Worm (Caenorhabditis elegans): ENCODE measurements around the gene rpl-35.
A peak's percentile ranks its signal among the peaks of the same experiment; 100 is the strongest.

rpl-35 gene

DNA sequence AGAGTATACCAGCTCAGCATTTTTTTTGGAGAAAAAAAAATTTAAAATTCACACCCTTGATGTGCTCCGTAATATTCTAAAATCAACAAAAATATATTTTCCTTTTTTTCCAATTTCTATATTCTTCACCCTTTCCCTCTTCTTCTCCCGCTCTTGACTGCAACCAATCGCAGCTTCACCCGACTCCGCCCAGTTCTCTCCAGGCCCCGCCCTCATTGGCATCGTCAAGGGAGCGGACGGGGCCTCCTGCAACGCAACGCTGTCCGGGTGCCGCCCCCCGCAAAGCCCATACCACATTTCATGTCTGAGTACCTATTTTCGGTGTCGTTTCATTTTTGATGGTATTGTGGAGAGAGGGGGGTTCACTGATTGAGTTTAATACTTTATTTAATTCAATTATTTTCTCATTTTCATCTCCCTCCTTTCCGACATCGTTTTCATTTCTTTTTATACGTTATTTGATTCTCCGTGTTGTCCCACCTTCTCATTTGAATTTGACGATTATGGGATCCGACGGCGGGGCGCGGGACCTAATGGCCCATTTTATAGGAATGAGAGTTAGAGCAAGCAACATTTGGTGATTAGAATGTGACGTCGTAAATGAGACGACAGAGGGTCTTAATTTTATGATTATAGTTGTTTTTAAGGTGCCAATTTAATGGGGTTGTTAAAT is 42.6 kb upstream of the rpl-35 start:
- TF ChIP-seq elt-2 (tag; optimal IDR thresholded peaks at IDR 0.05) = no peak
- TF ChIP-seq pha-4 (tag; optimal IDR thresholded peaks at IDR 0.05) = no peak
- TF ChIP-seq fkh-6 (tag; optimal IDR thresholded peaks at IDR 0.05) = no peak
- TF ChIP-seq C38D4.7 (GFP tag; optimal IDR thresholded peaks at IDR 0.05) = no peak
- TF ChIP-seq K02D7.2 (tag; optimal IDR thresholded peaks at IDR 0.05) = no peak
- TF ChIP-seq F13H6.1 (tag; optimal IDR thresholded peaks at IDR 0.05) = no peak
- peak; percentile 23 for TF ChIP-seq unc-42 (tag; optimal IDR thresholded peaks at IDR 0.05)
- no peak for TF ChIP-seq odd-2 (tag; optimal IDR thresholded peaks at IDR 0.05)
- TF ChIP-seq unc-3 (GFP tag; conservative IDR thresholded peaks at IDR 0.05) = no peak
- TF ChIP-seq unc-3 (tag; optimal IDR thresholded peaks at IDR 0.05) = no peak
- peak; percentile 98 for TF ChIP-seq nfya-1 (tag; optimal IDR thresholded peaks at IDR 0.05)
- TF ChIP-seq fkh-10 (GFP tag; optimal IDR thresholded peaks at IDR 0.05) = no peak
- peak; percentile 34 for TF ChIP-seq ceh-14 (tag; optimal IDR thresholded peaks at IDR 0.05)
- TF ChIP-seq ref-2 (tag; optimal IDR thresholded peaks at IDR 0.05) = peak; percentile 49
- TF ChIP-seq ceh-22 (tag; optimal IDR thresholded peaks at IDR 0.05) = no peak

DNA sequence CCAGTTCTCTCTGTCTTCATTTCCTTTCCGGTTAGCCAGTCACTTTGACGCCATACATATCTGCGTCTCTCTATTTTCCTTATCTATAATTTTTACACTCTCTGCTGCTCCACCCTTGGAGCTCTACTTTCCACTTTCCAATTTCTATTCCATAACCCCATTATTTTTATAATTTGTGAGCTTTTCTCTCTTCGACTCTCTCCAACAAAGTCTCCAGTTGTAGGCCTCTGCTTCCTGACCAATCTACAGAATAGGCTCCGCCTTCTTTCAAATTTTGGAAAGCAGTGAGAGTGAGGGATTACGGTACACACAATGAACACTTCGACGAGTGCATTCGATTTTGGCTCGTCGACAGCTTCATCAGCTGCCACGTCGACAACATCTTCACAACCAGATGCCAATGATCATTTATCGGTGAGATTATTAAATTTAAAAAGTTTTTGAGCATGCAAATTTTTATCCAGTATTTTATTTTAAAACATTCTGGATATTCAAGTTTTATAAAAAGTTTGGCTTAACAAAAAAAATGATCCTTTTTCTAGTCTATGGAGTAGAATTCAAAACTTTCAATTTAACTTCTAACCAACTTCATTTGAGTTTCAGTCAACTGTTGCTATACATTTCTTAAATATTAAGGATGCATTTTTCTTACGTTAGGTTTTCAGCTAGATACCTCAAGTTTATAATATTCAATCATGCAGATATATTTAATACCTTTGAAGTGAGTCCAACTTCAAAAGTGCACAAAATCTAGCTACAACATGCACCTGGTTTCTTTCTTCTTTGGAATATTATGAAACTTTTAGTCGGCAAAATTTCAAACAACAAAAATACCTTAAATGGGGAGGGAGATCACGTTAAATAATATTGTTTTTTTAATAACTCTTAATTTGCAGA is 40.5 kb upstream of the rpl-35 start, which contains the start of gene egl-5:
TSS of gene egl-5 (plus strand) at position 216 of the 897 bp plus-strand sequence.
- TF ChIP-seq nfya-1 (tag; optimal IDR thresholded peaks at IDR 0.05) = peak; percentile 47
- no peak for TF ChIP-seq odd-2 (tag; optimal IDR thresholded peaks at IDR 0.05)

DNA sequence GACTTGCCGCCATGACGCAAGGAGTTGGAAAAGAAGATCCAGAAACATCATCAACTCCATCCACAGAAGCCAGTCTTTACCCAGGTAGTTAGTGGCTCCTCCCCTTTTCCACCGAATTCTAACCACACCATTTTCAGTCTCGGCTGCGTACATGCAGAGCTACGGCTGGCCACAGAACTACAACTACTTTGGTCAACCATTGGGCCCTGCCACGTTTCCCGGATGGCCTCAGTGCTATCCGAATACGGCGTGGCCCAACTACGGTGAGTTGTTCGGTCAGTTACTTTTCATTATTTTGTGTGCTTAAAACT is 39.9 kb upstream of the rpl-35 start:
- TF ChIP-seq fkh-6 (tag; optimal IDR thresholded peaks at IDR 0.05) (no peak), ceh-19 (GFP tag; optimal IDR thresholded peaks at IDR 0.05) (no peak), ceh-2 (tag; optimal IDR thresholded peaks at IDR 0.05) (no peak), ets-4 (tag; optimal IDR thresholded peaks at IDR 0.05) (no peak), hlh-15 (tag; optimal IDR thresholded peaks at IDR 0.05) (no peak), ceh-14 (tag; optimal IDR thresholded peaks at IDR 0.05) (no peak), pros-1 (tag; optimal IDR thresholded peaks at IDR 0.05) (no peak), hlh-30 (tag; optimal IDR thresholded peaks at IDR 0.05; ENCODE audit: insufficient read depth) (no peak), ceh-18 (tag; optimal IDR thresholded peaks at IDR 0.05) (no peak), dve-1 (tag; optimal IDR thresholded peaks at IDR 0.05) (no peak), ahr-1 (tag; optimal IDR thresholded peaks at IDR 0.05) (no peak), ceh-6 (GFP tag; optimal IDR thresholded peaks at IDR 0.05) (no peak), zip-5 (tag; optimal IDR thresholded peaks at IDR 0.05) (no peak)

DNA sequence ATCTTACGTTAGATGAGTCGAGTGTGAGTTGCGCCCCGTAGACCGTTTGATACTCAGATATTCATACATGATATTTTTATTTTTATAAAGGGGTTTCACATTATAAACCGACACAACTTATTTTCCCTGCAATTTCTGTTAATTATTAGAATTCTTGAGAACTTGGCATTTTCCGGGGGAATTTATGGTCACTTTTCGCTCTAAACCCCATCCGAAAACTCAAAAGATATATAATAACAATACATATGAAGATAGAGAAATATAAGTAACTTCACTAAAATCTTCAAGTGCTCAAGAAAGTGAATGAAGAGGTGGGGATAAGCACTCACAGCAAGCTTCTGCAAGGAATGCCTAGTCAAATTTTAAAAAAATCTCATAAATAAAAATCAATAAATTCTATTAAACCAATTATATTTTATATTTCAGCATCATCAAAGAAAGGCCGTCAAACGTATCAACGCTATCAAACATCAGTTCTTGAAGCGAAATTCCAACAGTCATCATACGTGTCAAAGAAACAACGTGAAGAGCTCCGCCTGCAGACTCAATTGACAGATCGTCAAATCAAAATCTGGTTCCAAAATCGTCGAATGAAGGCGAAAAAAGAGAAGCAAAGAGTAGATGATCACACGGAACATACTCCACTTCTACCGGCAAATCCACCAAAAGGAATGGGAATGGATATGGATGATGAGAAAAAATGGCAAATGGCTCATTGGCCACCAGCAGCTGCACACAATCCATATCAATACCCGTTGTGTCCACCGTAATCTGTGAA is 39.2 kb upstream of the rpl-35 start:
- TF ChIP-seq hlh-6 (tag; optimal IDR thresholded peaks at IDR 0.05) (no peak), nhr-11 (tag; optimal IDR thresholded peaks at IDR 0.05) (no peak), fkh-6 (tag; optimal IDR thresholded peaks at IDR 0.05) (no peak), tbx-2 (tag; optimal IDR thresholded peaks at IDR 0.05) (no peak), F13H6.1 (tag; optimal IDR thresholded peaks at IDR 0.05) (no peak), ceh-45 (GFP tag; IDR thresholded peaks at IDR 0.05) (no peak), sdc-2 (tag; optimal IDR thresholded peaks at IDR 0.05) (no peak), C08G9.2 (tag; optimal IDR thresholded peaks at IDR 0.05) (no peak), pros-1 (tag; optimal IDR thresholded peaks at IDR 0.05) (no peak), zip-5 (tag; optimal IDR thresholded peaks at IDR 0.05) (no peak), nhr-232 (tag; optimal IDR thresholded peaks at IDR 0.05) (no peak), Y22D7AL.16 (tag; optimal IDR thresholded peaks at IDR 0.05) (no peak), ahr-1 (tag; optimal IDR thresholded peaks at IDR 0.05) (no peak), eyg-1 (tag; optimal IDR thresholded peaks at IDR 0.05) (no peak)

Measured in whole organism, late embryonic.